Worm (Caenorhabditis elegans): ENCODE results near the gene T24C12.3.

Gene T24C12.3

DNA sequence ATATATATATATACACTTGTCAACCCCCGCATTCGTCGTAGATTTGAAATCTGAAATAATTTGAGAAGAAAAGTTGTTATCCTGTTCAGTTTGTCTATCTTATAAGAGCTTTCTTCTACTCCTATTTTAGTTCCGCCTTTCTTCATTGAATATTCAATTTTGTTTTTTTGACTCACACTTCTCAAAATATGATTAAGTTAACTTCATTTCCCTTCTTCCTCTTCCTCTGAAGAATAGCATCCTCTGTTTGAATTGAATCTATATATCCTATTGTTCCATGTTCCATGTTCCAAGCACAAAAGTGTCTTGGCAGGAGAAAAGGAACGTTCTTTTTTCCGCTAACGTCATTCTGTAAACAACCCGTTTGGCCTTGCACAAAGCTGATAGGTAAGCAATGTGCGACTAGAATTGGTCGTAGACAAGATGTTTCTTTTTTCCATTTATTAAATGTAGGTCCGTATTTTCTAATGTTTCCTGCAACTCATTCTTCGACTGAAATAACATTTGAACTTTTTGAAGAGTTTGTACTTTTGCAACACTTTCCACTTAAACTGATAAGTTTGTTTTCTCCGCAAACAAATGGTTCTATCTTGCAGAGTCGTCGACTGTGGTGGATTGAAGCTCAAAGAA lies 11.7 kb downstream of the T24C12.3 start, which contains the start of gene gap-1:
TSS of gene gap-1 (plus strand) at position 580 of the 630 bp plus-strand sequence.
- no peak for TF ChIP-seq madf-8 (GFP tag; conservative IDR thresholded peaks at IDR 0.05)
- TF ChIP-seq F23B12.7 (tag; optimal IDR thresholded peaks at IDR 0.05; ENCODE audit: insufficient read depth) = no peak
- TF ChIP-seq nfyb-1 (GFP tag; IDR thresholded peaks at IDR 0.05) = no peak
- no peak for TF ChIP-seq madf-3 (GFP tag; IDR thresholded peaks at IDR 0.05)
- TF ChIP-seq F10E7.11 (tag; optimal IDR thresholded peaks at IDR 0.05) = no peak
- no peak for TF ChIP-seq Y53G8AR.9 (GFP tag; conservative IDR thresholded peaks at IDR 0.05)
- no peak for TF ChIP-seq zfh-2 (GFP tag; conservative IDR thresholded peaks at IDR 0.05)
- no peak for TF ChIP-seq ceh-58 (GFP tag; IDR thresholded peaks at IDR 0.05)
- TF ChIP-seq bed-2 (GFP tag; IDR thresholded peaks at IDR 0.05) = no peak
- TF ChIP-seq nhr-179 (tag; optimal IDR thresholded peaks at IDR 0.05) = no peak

ce11 chrX:2190740-2191139 lies 13.0 kb downstream of the T24C12.3 start:
- TF ChIP-seq F55B11.4 (tag; optimal IDR thresholded peaks at IDR 0.05; ENCODE audit: borderline replicate concordance, insufficient read depth) (no peak), ztf-22 (GFP tag; optimal IDR thresholded peaks at IDR 0.05) (no peak), madf-6 (GFP tag; IDR thresholded peaks at IDR 0.05) (no peak), ama-1 (optimal IDR thresholded peaks at IDR 0.05) (no peak), ama-1 (GFP tag; optimal IDR thresholded peaks at IDR 0.05) (no peak), sea-2 (GFP tag; IDR thresholded peaks at IDR 0.05) (no peak), tlf-1 (GFP tag; optimal IDR thresholded peaks at IDR 0.05) (no peak), T26A5.8 (tag; optimal IDR thresholded peaks at IDR 0.05) (no peak)

DNA sequence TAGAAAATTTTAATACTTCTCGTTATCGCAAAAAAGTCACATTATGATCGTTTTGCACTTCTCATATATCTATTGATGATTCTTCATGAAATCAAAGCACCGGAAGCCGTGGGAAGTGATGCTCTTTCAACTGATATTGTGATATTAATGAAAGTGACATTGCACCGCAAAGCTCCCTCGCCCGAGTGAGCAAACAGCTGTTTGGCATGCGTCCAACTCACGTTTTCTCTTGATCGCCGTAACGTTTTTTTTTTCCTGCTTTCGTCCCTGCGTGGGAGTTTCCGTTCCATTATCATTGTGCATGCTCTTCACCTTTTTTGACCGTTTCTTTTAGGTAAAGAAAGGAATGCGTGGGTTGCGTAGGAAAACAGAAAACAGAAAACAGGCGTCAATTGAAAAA lies 14.8 kb downstream of the T24C12.3 start:
- no peak for TF ChIP-seq K11D2.4 (GFP tag; IDR thresholded peaks at IDR 0.05)
- TF ChIP-seq tlf-1 (GFP tag; optimal IDR thresholded peaks at IDR 0.05) = no peak
- TF ChIP-seq K12H6.12 (tag; optimal IDR thresholded peaks at IDR 0.05) = no peak
- no peak for TF ChIP-seq attf-5 (GFP tag; optimal IDR thresholded peaks at IDR 0.05)
- TF ChIP-seq nhr-80 (tag; optimal IDR thresholded peaks at IDR 0.05) = no peak
- no peak for TF ChIP-seq snpc-3.4 (tag; optimal IDR thresholded peaks at IDR 0.05)
- no peak for TF ChIP-seq egl-18 (GFP tag; IDR thresholded peaks at IDR 0.05)
- TF ChIP-seq ztf-28 (GFP tag; IDR thresholded peaks at IDR 0.05) = no peak
- no peak for TF ChIP-seq somi-1 (GFP tag; optimal IDR thresholded peaks at IDR 0.05)
- no peak for TF ChIP-seq atf-7 (tag; optimal IDR thresholded peaks at IDR 0.05)
- TF ChIP-seq efl-1 (GFP tag; optimal IDR thresholded peaks at IDR 0.05) = no peak
- TF ChIP-seq gei-17 (GFP tag; optimal IDR thresholded peaks at IDR 0.05) = no peak
- TF ChIP-seq B0336.3 (GFP tag; IDR thresholded peaks at IDR 0.05) = no peak
- no peak for TF ChIP-seq ztf-6 (GFP tag; IDR thresholded peaks at IDR 0.05)
- no peak for TF ChIP-seq F57C9.4 (tag; optimal IDR thresholded peaks at IDR 0.05)
- no peak for TF ChIP-seq die-1 (tag; optimal IDR thresholded peaks at IDR 0.05)
- TF ChIP-seq unc-62 (GFP tag; optimal IDR thresholded peaks at IDR 0.05) = no peak
- TF ChIP-seq mxl-1 (tag; optimal IDR thresholded peaks at IDR 0.05) = no peak

DNA sequence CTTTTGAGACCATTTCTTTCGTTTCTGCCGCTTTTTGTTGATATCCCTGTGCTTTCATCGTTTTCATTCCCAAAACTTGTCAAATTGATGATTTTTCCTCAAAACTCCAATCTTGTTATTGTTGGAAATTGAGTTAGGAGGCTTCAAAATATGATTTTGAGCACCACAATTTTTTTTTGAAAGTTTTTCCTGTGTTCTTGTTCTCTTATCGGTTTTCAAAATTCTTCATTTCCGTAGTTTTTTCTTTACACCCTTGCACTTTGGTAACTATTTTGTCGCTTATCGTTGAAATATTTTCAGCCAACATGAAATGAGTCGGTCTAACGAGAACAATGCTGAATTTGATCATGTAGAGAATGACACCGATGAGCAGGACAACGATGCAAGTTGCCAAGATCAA lies 23.1 kb downstream of the T24C12.3 start, which contains the start of gene F48B9.1:
TSS of gene F48B9.1 (plus strand) at position 301 of the 400 bp plus-strand sequence.
- no peak for TF ChIP-seq ztf-18 (tag; optimal IDR thresholded peaks at IDR 0.05)
- TF ChIP-seq pha-4 (tag; optimal IDR thresholded peaks at IDR 0.05) = no peak
- TF ChIP-seq atf-7 (tag; optimal IDR thresholded peaks at IDR 0.05) = no peak
- TF ChIP-seq lin-26 (GFP tag; IDR thresholded peaks at IDR 0.05) = no peak
- TF ChIP-seq ztf-25 (GFP tag; IDR thresholded peaks at IDR 0.05) = no peak
- TF ChIP-seq zim-3 (tag; optimal IDR thresholded peaks at IDR 0.05) = no peak
- TF ChIP-seq lsl-1 (GFP tag; optimal IDR thresholded peaks at IDR 0.05) = no peak
- TF ChIP-seq F39B2.1 (GFP tag; IDR thresholded peaks at IDR 0.05) = no peak
- TF ChIP-seq egl-18 (GFP tag; IDR thresholded peaks at IDR 0.05) = no peak
- no peak for TF ChIP-seq chd-7 (tag; optimal IDR thresholded peaks at IDR 0.05)

Measured in whole organism, young adult.